Worm (Caenorhabditis elegans) whole organism, young adult: ENCODE results near the gene lron-5.

Source experiments
- F57C9.4 ChIP-seq: sonication (generic microtip); optimal IDR thresholded peaks from 2 replicates; lab custom pipeline; 2017; ENCODE audit warnings: mild to moderate bottlenecking, missing genetic modification characterization, missing compliant biosample characterization
- ama-1 ChIP-seq, 3 experiments: fragments of 150-350 bp in 1 of 3; sonication (generic microtip) in 2 of 3; optimal IDR thresholded peaks; 2 replicates each; lab custom pipeline; 2014 to 2018; ENCODE audit warnings: missing biosample characterization in 2 of 3, missing genetic modification characterization in 2 of 3, missing genetic modification reagents in 2 of 3
- aptf-2 ChIP-seq: fragments of 200-800 bp; sonication (Bioruptor generic); conservative IDR thresholded peaks from 2 replicates; pipeline ENCODE4 v1.3.6; 2022; ENCODE audit warnings: missing genetic modification reagents, missing genetic modification characterization, missing compliant biosample characterization
- ceh-91 ChIP-seq: fragments of 200-800 bp; sonication (Bioruptor generic); IDR thresholded peaks from 2 replicates; pipeline ENCODE4 v1.3.6; 2022; ENCODE audit warnings: missing genetic modification reagents, missing genetic modification characterization, missing compliant biosample characterization
- him-1 ChIP-seq: sonication (generic microtip); optimal IDR thresholded peaks from 2 replicates; lab custom pipeline; 2016; ENCODE audit warnings: missing genotype, missing genetic modification reagents, missing genetic modification characterization, missing compliant biosample characterization
- nhr-120 ChIP-seq: fragments of 200-800 bp; sonication (Bioruptor generic); IDR thresholded peaks from 2 replicates; pipeline ENCODE4 v1.3.6; 2022; ENCODE audit warnings: missing genetic modification characterization, missing compliant biosample characterization

DNA sequence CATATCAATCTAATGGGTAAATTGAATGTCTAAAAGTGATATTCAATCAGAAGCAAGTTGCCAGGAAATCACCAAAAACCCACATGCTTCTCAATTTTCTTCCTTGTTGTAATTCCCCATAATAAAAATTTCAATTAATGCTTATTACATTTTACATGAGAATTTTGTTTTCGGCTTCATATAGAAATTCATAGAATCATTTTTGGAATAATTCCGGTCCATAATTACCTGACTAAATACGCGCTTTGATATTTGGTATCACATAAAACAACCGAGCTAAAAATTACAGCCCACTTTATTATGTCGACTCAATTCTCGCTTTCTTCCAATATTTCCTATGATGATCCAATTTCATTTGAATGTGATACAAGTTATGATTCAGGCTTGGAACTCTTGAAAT is 49.1 kb downstream of the lron-5 start, which contains the start of gene srg-13:
- TF ChIP-seq ceh-91 (GFP tag; lab: Robert Waterston, UW): no peak
- TF ChIP-seq aptf-2 (GFP tag; lab: Robert Waterston, UW): no peak
- TF ChIP-seq ama-1 (optimal IDR thresholded peaks at IDR 0.05; lab: Kevin White, UChicago): no peak
- no peak for TF ChIP-seq ama-1 (GFP tag; optimal IDR thresholded peaks at IDR 0.05; lab: Kevin White, UChicago)
- TF ChIP-seq nhr-120 (GFP tag; lab: Robert Waterston, UW): no peak
- no peak for TF ChIP-seq F57C9.4 (tag; lab: Kevin White, UChicago)
- TF ChIP-seq him-1 (tag; lab: Kevin White, UChicago): no peak
